Fruit fly (Drosophila melanogaster) whole organism, embryonic: Measurements from ENCODE around the gene CG17344.
A peak's percentile ranks its signal among the peaks of the same experiment; 100 is the strongest.

Experiments
- Adf1 ChIP-seq: fragments of 200-800 bp; sonication (Bioruptor generic); IDR thresholded peaks from 2 replicates; pipeline ENCODE4 v1.3.6; 2022; ENCODE audit warnings: missing biosample characterization, missing genetic modification characterization
- B-H1 ChIP-seq: fragments of 200-800 bp; sonication (Bioruptor generic); IDR thresholded peaks from 3 replicates; pipeline ENCODE4 v1.3.6; 2022; ENCODE audit warnings: missing biosample characterization, missing genetic modification characterization
- CG10274 ChIP-seq: fragments of 200-800 bp; sonication (Bioruptor generic); optimal IDR thresholded peaks from 3 replicates; lab custom pipeline; 2017; ENCODE audit warnings: missing biosample characterization, mild to moderate bottlenecking, missing genetic modification characterization
- CG10366 ChIP-seq: fragments of 200-800 bp; sonication (Bioruptor generic); IDR thresholded peaks from 2 replicates; pipeline ENCODE4 v1.3.6; 2022; ENCODE audit warnings: missing biosample characterization, missing genetic modification characterization
- CG10543 ChIP-seq: fragments of 200-800 bp; sonication (Bioruptor generic); optimal IDR thresholded peaks from 3 replicates; lab custom pipeline; 2017; ENCODE audit warnings: missing biosample characterization, mild to moderate bottlenecking, missing genetic modification characterization, moderate library complexity
- CG11093 ChIP-seq: fragments of 200-800 bp; sonication (Bioruptor generic); IDR thresholded peaks from 3 replicates; pipeline ENCODE4 v1.3.6; 2022; ENCODE audit warnings: missing biosample characterization, missing genetic modification characterization
- CG11398 ChIP-seq: fragments of 200-800 bp; sonication (Bioruptor generic); optimal IDR thresholded peaks from 2 replicates; lab custom pipeline; 2016; ENCODE audit warnings: missing biosample characterization, missing genetic modification characterization
- CG12155 ChIP-seq: fragments of 200-800 bp; sonication (Bioruptor generic); optimal IDR thresholded peaks from 3 replicates; lab custom pipeline; 2016; ENCODE audit warnings: missing biosample characterization, missing genetic modification characterization
- CG1233 ChIP-seq: fragments of 200-800 bp; sonication (Bioruptor generic); optimal IDR thresholded peaks from 4 replicates; lab custom pipeline; 2018; ENCODE audit warnings: missing biosample characterization, mild to moderate bottlenecking, missing genetic modification characterization
- CG12659 ChIP-seq: fragments of 200-800 bp; sonication (Bioruptor generic); optimal IDR thresholded peaks from 3 replicates; lab custom pipeline; 2017; ENCODE audit warnings: mild to moderate bottlenecking, missing biosample characterization, missing genetic modification reagents, missing genetic modification characterization
- CG12769 ChIP-seq: fragments of 200-800 bp; sonication (Bioruptor generic); optimal IDR thresholded peaks from 2 replicates; lab custom pipeline; 2019; ENCODE audit warnings: missing biosample characterization, mild to moderate bottlenecking, missing genetic modification characterization, moderate library complexity
- CG14050 ChIP-seq: fragments of 200-800 bp; sonication (Bioruptor generic); IDR thresholded peaks from 3 replicates; pipeline ENCODE4 v1.3.6; 2022; ENCODE audit warnings: missing biosample characterization, missing genetic modification characterization
- CG17328 ChIP-seq: fragments of 200-800 bp; sonication (Bioruptor generic); IDR thresholded peaks from 2 replicates; pipeline ENCODE4 v1.3.6; 2022; ENCODE audit warnings: missing biosample characterization, missing genetic modification characterization
- CG17829 ChIP-seq: fragments of 200-800 bp; optimal IDR thresholded peaks from 2 replicates; lab custom pipeline; 2019; ENCODE audit warnings: missing biosample characterization, mild to moderate bottlenecking, missing genetic modification characterization, moderate library complexity
- CG2712 ChIP-seq: fragments of 200-800 bp; optimal IDR thresholded peaks from 3 replicates; lab custom pipeline; 2019; ENCODE audit warnings: missing biosample characterization, mild to moderate bottlenecking, missing genetic modification characterization, moderate library complexity
- CG32772 ChIP-seq: fragments of 200-800 bp; sonication (Bioruptor generic); IDR thresholded peaks from 2 replicates; pipeline ENCODE4 v1.3.6; 2022; ENCODE audit warnings: missing biosample characterization, missing genetic modification characterization
- CG3838 ChIP-seq: fragments of 200-800 bp; sonication (Bioruptor generic); optimal IDR thresholded peaks from 3 replicates; lab custom pipeline; 2016; ENCODE audit warnings: missing biosample characterization, missing genetic modification characterization
- CG4328 ChIP-seq: fragments of 200-800 bp; sonication (Bioruptor generic); optimal IDR thresholded peaks from 3 replicates; lab custom pipeline; 2017; ENCODE audit warnings: missing biosample characterization, missing genetic modification reagents, missing genetic modification characterization
- CG7271 ChIP-seq: fragments of 200-800 bp; sonication (Bioruptor generic); optimal IDR thresholded peaks from 2 replicates; lab custom pipeline; 2018; ENCODE audit warnings: missing biosample characterization, mild to moderate bottlenecking, missing genetic modification characterization, moderate library complexity
- CG7928 ChIP-seq: fragments of 200-800 bp; sonication (Bioruptor generic); optimal IDR thresholded peaks from 2 replicates; lab custom pipeline; 2017; ENCODE audit warnings: missing biosample characterization, mild to moderate bottlenecking, missing genetic modification characterization
- CG7987 ChIP-seq: fragments of 200-800 bp; sonication (Bioruptor generic); optimal IDR thresholded peaks from 2 replicates; lab custom pipeline; 2018; ENCODE audit warnings: missing biosample characterization, mild to moderate bottlenecking, missing genetic modification characterization, moderate library complexity
- CG8924 ChIP-seq: fragments of 200-800 bp; optimal IDR thresholded peaks from 3 replicates; lab custom pipeline; 2019; ENCODE audit warnings: missing biosample characterization, mild to moderate bottlenecking, missing genetic modification characterization, moderate library complexity
- CG9215 ChIP-seq: fragments of 200-800 bp; sonication (Bioruptor generic); IDR thresholded peaks from 2 replicates; pipeline ENCODE4 v1.3.6; 2022; ENCODE audit warnings: missing biosample characterization, missing genetic modification characterization
- Camta ChIP-seq: fragments of 200-800 bp; sonication (Bioruptor generic); optimal IDR thresholded peaks from 2 replicates; lab custom pipeline; 2016; ENCODE audit warnings: missing biosample characterization, missing genetic modification characterization
- CkIIα-i1 ChIP-seq: fragments of 200-800 bp; sonication (Bioruptor generic); IDR thresholded peaks from 2 replicates; pipeline ENCODE4 v1.3.6; 2022; ENCODE audit warnings: missing biosample characterization, missing genetic modification characterization
- Ets65A ChIP-seq: fragments of 200-800 bp; sonication (Bioruptor generic); peaks from one replicate; lab custom pipeline; 2016; ENCODE audit warnings: missing biosample characterization, missing genetic modification characterization
- Hr39 ChIP-seq: fragments of >200 bp; optimal IDR thresholded peaks from 2 replicates; lab custom pipeline; 2017
- Jarid2 ChIP-seq: fragments of 200-800 bp; sonication (Bioruptor generic); optimal IDR thresholded peaks from 3 replicates; lab custom pipeline; 2017; ENCODE audit warnings: mild to moderate bottlenecking, missing biosample characterization, missing genetic modification reagents, missing genetic modification characterization
- Lhr ChIP-seq: fragments of 200-800 bp; sonication (Bioruptor generic); optimal IDR thresholded peaks from 3 replicates; lab custom pipeline; 2017; ENCODE audit warnings: mild to moderate bottlenecking, missing biosample characterization, missing genetic modification reagents, missing genetic modification characterization
- Nf-YB ChIP-seq: fragments of 200-800 bp; sonication (Bioruptor generic); optimal IDR thresholded peaks from 3 replicates; lab custom pipeline; 2019; ENCODE audit warnings: missing biosample characterization, mild to moderate bottlenecking, missing genetic modification characterization, moderate library complexity
- NfI ChIP-seq: fragments of 200-800 bp; sonication (Bioruptor generic); optimal IDR thresholded peaks from 3 replicates; lab custom pipeline; 2018; ENCODE audit warnings: missing biosample characterization, mild to moderate bottlenecking, missing genetic modification characterization, moderate library complexity
- Oli ChIP-seq: fragments of 200-800 bp; sonication (Bioruptor generic); optimal IDR thresholded peaks from 2 replicates; lab custom pipeline; 2018; ENCODE audit warnings: missing biosample characterization, mild to moderate bottlenecking, missing genetic modification characterization, moderate library complexity
- Optix ChIP-seq: fragments of 200-800 bp; sonication (Bioruptor generic); IDR thresholded peaks from 3 replicates; pipeline ENCODE4 v1.3.6; 2022; ENCODE audit warnings: missing biosample characterization, missing genetic modification characterization
- Ptx1 ChIP-seq: fragments of 200-800 bp; sonication (Bioruptor generic); IDR thresholded peaks from 2 replicates; pipeline ENCODE4 v1.3.6; 2022; ENCODE audit warnings: missing biosample characterization, missing genetic modification characterization
- az2 ChIP-seq: fragments of 200-800 bp; sonication (Bioruptor generic); optimal IDR thresholded peaks from 3 replicates; lab custom pipeline; 2016; ENCODE audit warnings: missing biosample characterization, missing genetic modification characterization
- bab2 ChIP-seq: fragments of 200-800 bp; sonication (Bioruptor generic); optimal IDR thresholded peaks from 2 replicates; lab custom pipeline; 2016; ENCODE audit warnings: missing biosample characterization, missing genetic modification characterization
- chif ChIP-seq, 2 experiments: fragments of 200-800 bp; sonication (Bioruptor generic); optimal IDR thresholded peaks; 3 replicates each; lab custom pipeline; 2016; ENCODE audit warnings: missing biosample characterization in 2 of 2, missing genetic modification characterization in 2 of 2
- corto ChIP-seq: fragments of 200-800 bp; sonication (Bioruptor generic); optimal IDR thresholded peaks from 2 replicates; lab custom pipeline; 2016; ENCODE audit warnings: missing biosample characterization, mild to moderate bottlenecking, missing genetic modification characterization, moderate library complexity
- danr ChIP-seq: fragments of 200-800 bp; sonication (Bioruptor generic); IDR thresholded peaks from 2 replicates; pipeline ENCODE4 v1.3.6; 2022; ENCODE audit warnings: missing biosample characterization, missing genetic modification characterization
- ham ChIP-seq: fragments of 200-800 bp; sonication (Bioruptor generic); IDR thresholded peaks from 2 replicates; pipeline ENCODE4 v1.3.6; 2022; ENCODE audit warnings: missing biosample characterization, missing genetic modification characterization
- knrl ChIP-seq: fragments of 200-800 bp; sonication (Bioruptor generic); IDR thresholded peaks from 3 replicates; pipeline ENCODE4 v1.3.6; 2022; ENCODE audit warnings: missing biosample characterization, missing genetic modification characterization; ENCODE audit not compliant: partially characterized antibody
- lilli ChIP-seq: fragments of 200-800 bp; sonication (Bioruptor generic); optimal IDR thresholded peaks from 3 replicates; lab custom pipeline; 2016; ENCODE audit warnings: missing biosample characterization, missing genetic modification characterization
- odd ChIP-seq: fragments of 200-800 bp; sonication (Bioruptor generic); optimal IDR thresholded peaks from 2 replicates; lab custom pipeline; 2017; ENCODE audit warnings: missing biosample characterization, mild to moderate bottlenecking, missing genetic modification characterization
- org-1 ChIP-seq: fragments of 200-800 bp; sonication (Bioruptor generic); optimal IDR thresholded peaks from 2 replicates; lab custom pipeline; 2017; ENCODE audit warnings: missing biosample characterization, missing genetic modification characterization
- pb ChIP-seq: fragments of 200-800 bp; sonication (Bioruptor generic); optimal IDR thresholded peaks from 3 replicates; lab custom pipeline; 2016; ENCODE audit warnings: missing biosample characterization, missing genetic modification characterization
- salm ChIP-seq: fragments of 200-800 bp; sonication (Bioruptor generic); optimal IDR thresholded peaks from 2 replicates; lab custom pipeline; 2018; ENCODE audit warnings: missing biosample characterization, mild to moderate bottlenecking, missing genetic modification characterization
- slou ChIP-seq: fragments of 200-800 bp; sonication (Bioruptor generic); optimal IDR thresholded peaks from 3 replicates; lab custom pipeline; 2016; ENCODE audit warnings: missing biosample characterization, missing genetic modification characterization
- ssp ChIP-seq: fragments of 200-800 bp; sonication (Bioruptor generic); IDR thresholded peaks from 2 replicates; pipeline ENCODE4 v1.3.6; 2022; ENCODE audit warnings: missing biosample characterization, missing genetic modification characterization
- z ChIP-seq: fragments of 200-800 bp; sonication (Bioruptor generic); IDR thresholded peaks from 3 replicates; pipeline ENCODE4 v1.3.6; 2022; ENCODE audit warnings: missing biosample characterization, missing genetic modification characterization
- zfh1 ChIP-seq: fragments of 200-800 bp; sonication (Bioruptor generic); IDR thresholded peaks from 3 replicates; pipeline ENCODE4 v1.3.6; 2022; ENCODE audit warnings: missing biosample characterization, missing genetic modification characterization

Gene CG17344

dm6 chr2L:19141435-19142126, 39.7 kb downstream of the CG17344 start (continued):
- TF ChIP-seq CG12155 (GFP tag; lab: Kevin White, UChicago) (peak; percentile 68), danr (GFP tag; lab: Robert Waterston, UW) (0 out of 2 replicates have a peak, but pooled peaks have one; percentile 21), Adf1 (GFP tag; lab: Robert Waterston, UW) (peak; percentile 87), ham (no peak), Oli (tag; lab: Kevin White, UChicago) (peak; percentile 84), CG1233 (GFP tag; lab: Kevin White, UChicago) (peak; percentile 64), CG4328 (GFP tag; lab: Kevin White, UChicago) (peak; percentile 41), CG10543 (GFP tag; lab: Kevin White, UChicago) (peak; percentile 59), B-H1 (GFP tag; lab: Robert Waterston, UW) (peak; percentile 32; the same call in 1 of the 3 replicates), Jarid2 (GFP tag; lab: Kevin White, UChicago) (peak; percentile 40), CG12769 (peak; percentile 49), CG11093 (GFP tag; lab: Robert Waterston, UW) (no peak), CG7271 (tag; lab: Kevin White, UChicago) (no peak), knrl (GFP tag; lab: Robert Waterston, UW) (no peak), slou (GFP tag; lab: Kevin White, UChicago) (peak; percentile 66), CG3838 (GFP tag; lab: Kevin White, UChicago) (no peak), CG8924 (tag; lab: Kevin White, UChicago) (peak; percentile 86), CG9215 (GFP tag; lab: Robert Waterston, UW) (peak; percentile 57), Hr39 (peak; percentile 59), CG17328 (peak; percentile 44), Lhr (GFP tag; lab: Kevin White, UChicago) (peak; percentile 31), NfI (GFP tag; lab: Kevin White, UChicago) (peak; percentile 70), odd (GFP tag; lab: Kevin White, UChicago) (peak; percentile 68), pb (GFP tag; lab: Kevin White, UChicago) (peak; percentile 42), org-1 (GFP tag; lab: Kevin White, UChicago) (peak; percentile 71), Nf-YB (peak; percentile 59), chif (GFP tag; optimal IDR thresholded peaks at IDR 0.05; lab: Kevin White, UChicago) (peak; percentile 61 to 65), CG7987 (GFP tag; lab: Kevin White, UChicago) (peak; percentile 45), Camta (GFP tag; lab: Kevin White, UChicago) (peak; percentile 76), CkIIα-i1 (GFP tag; lab: Robert Waterston, UW) (no peak), ssp (GFP tag; lab: Robert Waterston, UW) (no peak), Ets65A (peak; percentile 92), CG10366 (GFP tag; lab: Robert Waterston, UW) (peak; percentile 27; the same call in 1 of the 2 replicates), Optix (GFP tag; lab: Robert Waterston, UW) (no peak), lilli (peak; percentile 79), az2 (GFP tag; lab: Kevin White, UChicago) (peak; percentile 69), CG10274 (GFP tag; lab: Kevin White, UChicago) (peak; percentile 65), CG32772 (no peak), z (GFP tag; lab: Robert Waterston, UW) (no peak), CG17829 (tag; lab: Kevin White, UChicago) (peak; percentile 71), corto (GFP tag; lab: Kevin White, UChicago) (no peak), bab2 (GFP tag; lab: Kevin White, UChicago) (peak; percentile 59), salm (tag; lab: Kevin White, UChicago) (peak; percentile 27), CG7928 (GFP tag; lab: Kevin White, UChicago) (peak; percentile 51), CG2712 (tag; lab: Kevin White, UChicago) (peak; percentile 81), Ptx1 (GFP tag; lab: Robert Waterston, UW) (peak; percentile 29; the same call in 1 of the 2 replicates), CG11398 (GFP tag; lab: Kevin White, UChicago) (peak; percentile 46), zfh1 (0 out of 3 replicates have a peak, but pooled peaks have one; percentile 31), CG14050 (no peak), CG12659 (GFP tag; lab: Kevin White, UChicago) (peak; percentile 67)
